Worm (Caenorhabditis elegans): ENCODE data around the gene pph-4.2.

pph-4.2 gene

ce11 chrIII:12372080-12373065, 4.7 kb downstream of the pph-4.2 start:
- no peak for TF ChIP-seq snpc-4 (tag; optimal IDR thresholded peaks at IDR 0.05)
- no peak for TF ChIP-seq lsy-2 (tag; optimal IDR thresholded peaks at IDR 0.05)
- no peak for TF ChIP-seq ham-2 (GFP tag; optimal IDR thresholded peaks at IDR 0.05)
- no peak for TF ChIP-seq sptf-1 (tag; optimal IDR thresholded peaks at IDR 0.05)
- TF ChIP-seq lin-32 (GFP tag; optimal IDR thresholded peaks at IDR 0.05), result no peak
- TF ChIP-seq ceh-43 (GFP tag; optimal IDR thresholded peaks at IDR 0.05), result no peak
- TF ChIP-seq cnd-1 (tag; optimal IDR thresholded peaks at IDR 0.05), result no peak
- no peak for TF ChIP-seq nhr-76 (tag; optimal IDR thresholded peaks at IDR 0.05)
- no peak for TF ChIP-seq mep-1 (tag; optimal IDR thresholded peaks at IDR 0.05)
- TF ChIP-seq ztf-11 (tag; optimal IDR thresholded peaks at IDR 0.05), result no peak
- no peak for TF ChIP-seq pha-4 (tag; optimal IDR thresholded peaks at IDR 0.05)
- TF ChIP-seq ces-1 (GFP tag; optimal IDR thresholded peaks at IDR 0.05), result no peak
- TF ChIP-seq elt-3 (tag; optimal IDR thresholded peaks at IDR 0.05), result no peak
- TF ChIP-seq flh-1 (GFP tag; optimal IDR thresholded peaks at IDR 0.05), result no peak
- TF ChIP-seq drap-1 (GFP tag; optimal IDR thresholded peaks at IDR 0.05), result no peak
- TF ChIP-seq blmp-1 (tag; optimal IDR thresholded peaks at IDR 0.05), result no peak
- no peak for TF ChIP-seq sem-2 (GFP tag; optimal IDR thresholded peaks at IDR 0.05)
- no peak for TF ChIP-seq elt-1 (tag; optimal IDR thresholded peaks at IDR 0.05; ENCODE audit: borderline replicate concordance, insufficient read depth)
- no peak for TF ChIP-seq bed-3 (GFP tag; optimal IDR thresholded peaks at IDR 0.05)
- TF ChIP-seq lin-13 (tag; optimal IDR thresholded peaks at IDR 0.05), result no peak

ce11 chrIII:12370011-12370506, 7.0 kb downstream of the pph-4.2 start, which contains the start of gene rpt-6:
TSS of gene rpt-6 (plus strand) at chrIII:12370456.
- peak; percentile 94 for TF ChIP-seq hlh-1 (tag; optimal IDR thresholded peaks at IDR 0.05)
- TF ChIP-seq nhr-2 (tag; optimal IDR thresholded peaks at IDR 0.05), result peak; percentile 3
- peak; percentile 40 for TF ChIP-seq ces-1 (GFP tag; optimal IDR thresholded peaks at IDR 0.05)
- TF ChIP-seq cnd-1 (tag; optimal IDR thresholded peaks at IDR 0.05), result no peak
- TF ChIP-seq flh-1 (GFP tag; optimal IDR thresholded peaks at IDR 0.05), result no peak
- no peak for TF ChIP-seq nhr-237 (tag; optimal IDR thresholded peaks at IDR 0.05)
- TF ChIP-seq drap-1 (GFP tag; optimal IDR thresholded peaks at IDR 0.05), result no peak
- peak; percentile 4 for TF ChIP-seq sptf-1 (tag; optimal IDR thresholded peaks at IDR 0.05)
- peak; percentile 26 for TF ChIP-seq mep-1 (tag; optimal IDR thresholded peaks at IDR 0.05)
- no peak for TF ChIP-seq mab-5 (tag; optimal IDR thresholded peaks at IDR 0.05)
- no peak for TF ChIP-seq nhr-12 (tag; optimal IDR thresholded peaks at IDR 0.05)
- peak; percentile 44 for TF ChIP-seq lsy-2 (tag; optimal IDR thresholded peaks at IDR 0.05)
- no peak for TF ChIP-seq unc-39 (tag; optimal IDR thresholded peaks at IDR 0.05)
- no peak for TF ChIP-seq mls-2 (tag; optimal IDR thresholded peaks at IDR 0.05)
- TF ChIP-seq lin-13 (tag; optimal IDR thresholded peaks at IDR 0.05), result peak; percentile 60
- peak; percentile 30 for TF ChIP-seq pha-4 (tag; optimal IDR thresholded peaks at IDR 0.05)
- no peak for TF ChIP-seq nhr-76 (tag; optimal IDR thresholded peaks at IDR 0.05)

- TF ChIP-seq hlh-1 (tag; optimal IDR thresholded peaks at IDR 0.05) (peak; percentile 100), unc-39 (tag; optimal IDR thresholded peaks at IDR 0.05) (no peak), ces-1 (GFP tag; optimal IDR thresholded peaks at IDR 0.05) (peak; percentile 37), flh-1 (GFP tag; optimal IDR thresholded peaks at IDR 0.05) (no peak), drap-1 (GFP tag; optimal IDR thresholded peaks at IDR 0.05) (no peak), lin-13 (tag; optimal IDR thresholded peaks at IDR 0.05) (peak; percentile 43)
Observed at ce11 chrIII:12369476-12369875, 7.6 kb downstream of the pph-4.2 start.

- peak; percentile 3 for TF ChIP-seq pha-4 (tag; optimal IDR thresholded peaks at IDR 0.05)
- TF ChIP-seq elt-3 (tag; optimal IDR thresholded peaks at IDR 0.05), result no peak
- peak; percentile 23 for TF ChIP-seq ham-2 (GFP tag; optimal IDR thresholded peaks at IDR 0.05)
- TF ChIP-seq nhr-237 (tag; optimal IDR thresholded peaks at IDR 0.05), result no peak
- no peak for TF ChIP-seq blmp-1 (tag; optimal IDR thresholded peaks at IDR 0.05)
- TF ChIP-seq unc-62 (GFP tag; optimal IDR thresholded peaks at IDR 0.05), result peak; percentile 12
- no peak for TF ChIP-seq nhr-2 (tag; optimal IDR thresholded peaks at IDR 0.05)
- TF ChIP-seq unc-120 (tag; optimal IDR thresholded peaks at IDR 0.05; ENCODE audit: poor library complexity, severe bottlenecking), result peak; percentile 41
- TF ChIP-seq mab-5 (tag; optimal IDR thresholded peaks at IDR 0.05), result no peak
- TF ChIP-seq snpc-4 (tag; optimal IDR thresholded peaks at IDR 0.05), result no peak
- peak; percentile 100 for TF ChIP-seq hlh-1 (tag; optimal IDR thresholded peaks at IDR 0.05)
- peak; percentile 11 for TF ChIP-seq lsy-2 (tag; optimal IDR thresholded peaks at IDR 0.05)
- TF ChIP-seq ceh-39 (tag; optimal IDR thresholded peaks at IDR 0.05), result peak; percentile 46
- TF ChIP-seq unc-39 (tag; optimal IDR thresholded peaks at IDR 0.05), result no peak
- TF ChIP-seq lin-13 (tag; optimal IDR thresholded peaks at IDR 0.05), result peak; percentile 27
- TF ChIP-seq M03D4.4 (tag; optimal IDR thresholded peaks at IDR 0.05), result no peak
- TF ChIP-seq ceh-83 (GFP tag; optimal IDR thresholded peaks at IDR 0.05), result peak; percentile 75
- no peak for TF ChIP-seq tbx-8 (GFP tag; optimal IDR thresholded peaks at IDR 0.05)
- no peak for TF ChIP-seq nhr-28 (tag; optimal IDR thresholded peaks at IDR 0.05)
- no peak for TF ChIP-seq elt-1 (tag; optimal IDR thresholded peaks at IDR 0.05; ENCODE audit: borderline replicate concordance, insufficient read depth)
- peak; percentile 3 for TF ChIP-seq flh-1 (GFP tag; optimal IDR thresholded peaks at IDR 0.05)
- peak; percentile 52 for TF ChIP-seq cnd-1 (tag; optimal IDR thresholded peaks at IDR 0.05)
- peak; percentile 7 for TF ChIP-seq bed-3 (GFP tag; optimal IDR thresholded peaks at IDR 0.05)
- TF ChIP-seq ztf-11 (tag; optimal IDR thresholded peaks at IDR 0.05), result no peak
- TF ChIP-seq mep-1 (tag; optimal IDR thresholded peaks at IDR 0.05), result peak; percentile 50
- peak; percentile 45 for TF ChIP-seq sptf-1 (tag; optimal IDR thresholded peaks at IDR 0.05)
- no peak for TF ChIP-seq ces-1 (GFP tag; optimal IDR thresholded peaks at IDR 0.05)
- TF ChIP-seq lin-32 (GFP tag; optimal IDR thresholded peaks at IDR 0.05), result no peak
- peak; percentile 54 for TF ChIP-seq drap-1 (GFP tag; optimal IDR thresholded peaks at IDR 0.05)
- no peak for TF ChIP-seq nhr-76 (tag; optimal IDR thresholded peaks at IDR 0.05)
- TF ChIP-seq ceh-43 (GFP tag; optimal IDR thresholded peaks at IDR 0.05), result no peak
Observed at ce11 chrIII:12368462-12369306, 8.4 kb downstream of the pph-4.2 start, which contains the start of gene his-72. TSS of gene his-72 (minus strand) at chrIII:12369050.
